Fruit fly (Drosophila melanogaster) whole organism, adult: Measurements from ENCODE around the gene crim.
A peak's percentile ranks its signal among the peaks of the same experiment; 100 is the strongest.

Experiments
- CG11617 ChIP-seq: fragments of 200-800 bp; sonication (Bioruptor generic); optimal IDR thresholded peaks from 2 replicates; lab custom pipeline; 2017; ENCODE audit warnings: mild to moderate bottlenecking, missing biosample characterization, missing genetic modification reagents, missing genetic modification characterization
- CG12768 ChIP-seq: fragments of 200-800 bp; sonication (Bioruptor generic); optimal IDR thresholded peaks from 2 replicates; lab custom pipeline; 2017; ENCODE audit warnings: missing biosample characterization, missing genetic modification characterization, mild to moderate bottlenecking, moderate library complexity, missing genetic modification reagents
- CG14711 ChIP-seq: fragments of 200-800 bp; sonication (Bioruptor generic); optimal IDR thresholded peaks from 2 replicates; lab custom pipeline; 2018; ENCODE audit warnings: missing biosample characterization, mild to moderate bottlenecking, missing genetic modification characterization, moderate library complexity
- CG1620 ChIP-seq: fragments of 200-800 bp; sonication (Bioruptor generic); optimal IDR thresholded peaks from 2 replicates; lab custom pipeline; 2016; ENCODE audit warnings: missing biosample characterization, missing genetic modification characterization
- CG33017 ChIP-seq: fragments of 200-800 bp; sonication (Bioruptor generic); optimal IDR thresholded peaks from 2 replicates; lab custom pipeline; 2018; ENCODE audit warnings: missing biosample characterization, mild to moderate bottlenecking, missing genetic modification characterization, moderate library complexity
- CG5204 ChIP-seq: fragments of 200-800 bp; sonication (Bioruptor generic); optimal IDR thresholded peaks from 2 replicates; lab custom pipeline; 2016; ENCODE audit warnings: missing biosample characterization, missing genetic modification characterization
- CG7045 ChIP-seq: fragments of 200-800 bp; sonication (Bioruptor generic); optimal IDR thresholded peaks from 2 replicates; lab custom pipeline; 2017; ENCODE audit warnings: missing biosample characterization, mild to moderate bottlenecking, missing genetic modification characterization
- CG7101 ChIP-seq: fragments of 200-800 bp; sonication (Bioruptor generic); optimal IDR thresholded peaks from 2 replicates; lab custom pipeline; 2018; ENCODE audit warnings: missing biosample characterization, mild to moderate bottlenecking, missing genetic modification characterization, moderate library complexity
- Clk ChIP-seq: fragments of 200-800 bp; sonication (Bioruptor generic); optimal IDR thresholded peaks from 2 replicates; lab custom pipeline; 2017; ENCODE audit warnings: missing biosample characterization, missing genetic modification characterization
- Crg-1 ChIP-seq: fragments of 200-800 bp; sonication (Bioruptor generic); optimal IDR thresholded peaks from 2 replicates; lab custom pipeline; 2016; ENCODE audit warnings: missing biosample characterization, missing genetic modification characterization
- Hr96 ChIP-seq: fragments of 200-800 bp; sonication (Bioruptor generic); optimal IDR thresholded peaks from 2 replicates; lab custom pipeline; 2016; ENCODE audit warnings: missing biosample characterization, missing genetic modification characterization
- Mnt ChIP-seq: fragments of 200-800 bp; sonication (Bioruptor generic); optimal IDR thresholded peaks from 2 replicates; lab custom pipeline; 2016; ENCODE audit warnings: missing biosample characterization, mild to moderate bottlenecking, missing genetic modification characterization
- bab1 ChIP-seq: fragments of 200-800 bp; sonication (Bioruptor generic); optimal IDR thresholded peaks from 3 replicates; lab custom pipeline; 2019; ENCODE audit warnings: missing biosample characterization, mild to moderate bottlenecking, missing genetic modification characterization, moderate library complexity
- cic ChIP-seq: fragments of 200-800 bp; sonication (Bioruptor generic); optimal IDR thresholded peaks from 2 replicates; lab custom pipeline; 2017; ENCODE audit warnings: missing biosample characterization, mild to moderate bottlenecking, missing genetic modification characterization, moderate library complexity
- cnc ChIP-seq, 2 experiments: fragments of >200 bp; optimal IDR thresholded peaks; 2 replicates each; lab custom pipeline; 2017
- kay ChIP-seq: fragments of 200-800 bp; sonication (Bioruptor generic); peaks from one replicate; lab custom pipeline; 2016; ENCODE audit warnings: missing biosample characterization, missing genetic modification characterization, borderline replicate concordance
- ovo ChIP-seq: fragments of 200-800 bp; sonication (Bioruptor generic); optimal IDR thresholded peaks from 2 replicates; lab custom pipeline; 2016; ENCODE audit warnings: missing biosample characterization, missing genetic modification characterization
- pad ChIP-seq: fragments of 200-800 bp; sonication (Bioruptor generic); optimal IDR thresholded peaks from 3 replicates; lab custom pipeline; 2017; ENCODE audit warnings: missing biosample characterization, missing genetic modification characterization, mild to moderate bottlenecking, moderate library complexity, missing genetic modification reagents
- tj ChIP-seq: fragments of 200-800 bp; sonication (Bioruptor generic); optimal IDR thresholded peaks from 3 replicates; lab custom pipeline; 2017; ENCODE audit warnings: missing biosample characterization, mild to moderate bottlenecking, missing genetic modification characterization, moderate library complexity
- toe ChIP-seq: fragments of 200-800 bp; sonication (Bioruptor generic); optimal IDR thresholded peaks from 2 replicates; lab custom pipeline; 2016; ENCODE audit warnings: missing biosample characterization, missing genetic modification characterization

crim gene

DNA sequence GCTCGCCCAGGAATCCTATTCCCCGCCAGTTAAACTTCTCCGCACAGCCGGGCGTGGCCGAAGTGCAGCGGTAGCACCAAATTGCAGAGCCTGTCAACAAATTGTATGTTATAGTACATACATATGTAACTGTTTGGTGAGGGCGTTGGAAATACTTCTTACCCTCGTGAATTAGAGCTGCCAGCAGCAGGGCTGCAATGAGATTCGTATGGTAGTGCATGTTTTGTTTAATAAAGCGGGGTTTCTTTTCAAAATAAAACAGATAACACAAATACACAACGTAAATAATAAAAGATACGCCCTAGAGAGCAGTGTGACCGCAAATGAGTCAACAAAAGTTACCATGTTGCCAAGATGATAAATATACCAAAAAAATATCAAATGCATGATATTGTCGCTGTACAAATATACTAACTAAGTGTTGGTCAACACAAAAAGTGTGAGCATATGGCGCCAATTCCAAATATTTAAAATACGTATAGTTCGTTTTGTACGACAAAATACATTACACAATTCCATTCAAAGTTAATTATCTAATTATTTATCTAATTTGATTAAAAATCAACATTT lies at the start of gene crim:
TSS of gene crim (minus strand) at position 328 of the 570 bp plus-strand sequence.
- TF ChIP-seq Hr96 (GFP tag; lab: Kevin White, UChicago) (no peak), CG5204 (GFP tag; lab: Kevin White, UChicago) (no peak), cic (GFP tag; lab: Kevin White, UChicago) (peak; percentile 52), pad (GFP tag; lab: Kevin White, UChicago) (peak; percentile 18), Crg-1 (peak; percentile 15), bab1 (GFP tag; lab: Kevin White, UChicago) (peak; percentile 60), CG14711 (tag; lab: Kevin White, UChicago) (no peak), Mnt (GFP tag; lab: Kevin White, UChicago) (peak; percentile 37), CG7101 (tag; lab: Kevin White, UChicago) (peak; percentile 18)

DNA sequence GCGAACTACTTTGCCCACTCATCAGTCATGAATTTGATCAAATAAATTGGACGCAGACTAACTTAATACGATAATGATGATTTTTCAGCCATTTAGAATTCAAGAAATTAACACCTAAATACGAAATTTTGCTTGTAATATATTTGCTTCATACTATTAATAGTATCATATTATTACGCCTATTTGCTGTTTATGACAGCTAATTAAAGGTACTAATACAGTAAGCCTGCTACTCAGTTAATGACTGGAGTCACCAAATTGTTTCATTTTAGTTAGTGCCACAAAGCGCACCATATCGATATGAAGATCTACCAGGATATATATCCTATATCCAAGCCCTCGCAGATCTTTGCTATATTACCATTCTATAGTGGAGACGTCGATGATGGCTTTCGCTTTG lies 39.8 kb upstream of the crim start, which contains the start of gene Gr68a:
TSS of gene Gr68a (plus strand) at position 301 of the 400 bp plus-strand sequence.
- no peak for TF ChIP-seq ovo
- no peak for TF ChIP-seq Crg-1
- TF ChIP-seq Mnt (GFP tag; lab: Kevin White, UChicago) = no peak
- no peak for TF ChIP-seq kay (GFP tag; lab: Kevin White, UChicago)
- no peak for TF ChIP-seq CG7045 (GFP tag; lab: Kevin White, UChicago)
- no peak for TF ChIP-seq Clk (GFP tag; lab: Kevin White, UChicago)
- no peak for TF ChIP-seq Hr96 (GFP tag; lab: Kevin White, UChicago)
- no peak for TF ChIP-seq cnc (optimal IDR thresholded peaks at IDR 0.05; lab: Kevin White, UChicago)
- TF ChIP-seq bab1 (GFP tag; lab: Kevin White, UChicago) = no peak
- TF ChIP-seq CG7101 (tag; lab: Kevin White, UChicago) = no peak
- no peak for TF ChIP-seq CG33017 (tag; lab: Kevin White, UChicago)
- TF ChIP-seq CG1620 (GFP tag; lab: Kevin White, UChicago) = no peak
- TF ChIP-seq toe = no peak
- no peak for TF ChIP-seq tj (GFP tag; lab: Kevin White, UChicago)
- TF ChIP-seq CG5204 (GFP tag; lab: Kevin White, UChicago) = no peak
- TF ChIP-seq CG14711 (tag; lab: Kevin White, UChicago) = no peak
- TF ChIP-seq CG12768 (GFP tag; lab: Kevin White, UChicago) = no peak
- no peak for TF ChIP-seq pad (GFP tag; lab: Kevin White, UChicago)

DNA sequence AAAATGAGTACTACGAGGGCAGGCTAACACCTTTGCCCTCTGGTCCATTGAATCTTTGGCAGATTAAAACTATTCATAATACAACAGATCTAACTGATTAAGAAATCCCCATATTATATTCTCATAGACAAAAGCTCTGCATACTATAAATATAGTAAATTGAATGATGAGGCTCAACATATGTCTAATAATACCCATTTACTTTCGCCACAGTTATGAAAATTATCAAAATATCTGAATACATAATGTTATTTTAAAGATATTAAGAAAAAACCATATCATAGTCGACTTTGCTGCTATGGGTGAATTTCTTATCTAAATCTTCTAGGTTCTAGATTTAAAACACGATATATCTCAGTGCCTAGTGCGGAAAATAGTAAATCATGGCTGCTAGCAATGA lies 20.7 kb upstream of the crim start, which contains the start of gene CG32087:
TSS of gene CG32087 (plus strand) at position 301 of the 400 bp plus-strand sequence.
- no peak for TF ChIP-seq CG7045 (GFP tag; lab: Kevin White, UChicago)
- no peak for TF ChIP-seq Clk (GFP tag; lab: Kevin White, UChicago)
- no peak for TF ChIP-seq CG12768 (GFP tag; lab: Kevin White, UChicago)
- no peak for TF ChIP-seq ovo
- TF ChIP-seq Crg-1 = no peak
- TF ChIP-seq tj (GFP tag; lab: Kevin White, UChicago) = no peak
- no peak for TF ChIP-seq bab1 (GFP tag; lab: Kevin White, UChicago)
- no peak for TF ChIP-seq kay (GFP tag; lab: Kevin White, UChicago)
- no peak for TF ChIP-seq CG5204 (GFP tag; lab: Kevin White, UChicago)
- TF ChIP-seq cic (GFP tag; lab: Kevin White, UChicago) = no peak
- TF ChIP-seq CG11617 (GFP tag; lab: Kevin White, UChicago) = no peak
- TF ChIP-seq cnc (optimal IDR thresholded peaks at IDR 0.05; lab: Kevin White, UChicago) = no peak
- TF ChIP-seq Mnt (GFP tag; lab: Kevin White, UChicago) = no peak
- TF ChIP-seq pad (GFP tag; lab: Kevin White, UChicago) = no peak
- TF ChIP-seq CG33017 (tag; lab: Kevin White, UChicago) = no peak
- TF ChIP-seq toe = no peak
- TF ChIP-seq Hr96 (GFP tag; lab: Kevin White, UChicago) = no peak
- TF ChIP-seq CG1620 (GFP tag; lab: Kevin White, UChicago) = no peak
- TF ChIP-seq CG7101 (tag; lab: Kevin White, UChicago) = no peak

DNA sequence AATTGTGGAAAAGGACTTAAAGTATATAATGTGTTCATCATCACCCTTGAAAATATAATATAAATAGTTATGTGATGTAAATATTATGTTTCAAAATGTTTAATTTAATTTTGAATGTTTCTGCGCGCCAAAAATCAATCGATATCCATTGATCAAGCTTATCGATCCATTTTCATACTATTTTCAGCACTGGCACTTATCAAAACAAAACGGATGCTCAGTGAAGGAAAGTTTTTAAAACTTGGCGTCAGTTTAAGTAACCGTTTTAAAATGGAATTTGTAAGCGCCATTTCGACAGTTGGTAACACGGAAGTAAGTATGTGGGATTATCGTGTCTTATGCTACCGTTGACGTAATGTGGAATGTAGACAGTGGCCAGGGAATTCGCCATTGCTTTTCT lies 17.0 kb upstream of the crim start, which contains the start of gene sunn:
TSS of gene sunn (plus strand) at position 202 of the 400 bp plus-strand sequence.
- TF ChIP-seq kay (GFP tag; lab: Kevin White, UChicago) (peak; percentile 86), CG11617 (GFP tag; lab: Kevin White, UChicago) (no peak)

dm6 chr3L:11721498-11721946 lies 10.3 kb upstream of the crim start:
- TF ChIP-seq CG7101 (tag; lab: Kevin White, UChicago) (peak; percentile 54), Hr96 (GFP tag; lab: Kevin White, UChicago) (peak; percentile 4), ovo (no peak), CG14711 (tag; lab: Kevin White, UChicago) (peak; percentile 48), cnc (optimal IDR thresholded peaks at IDR 0.05; lab: Kevin White, UChicago) (no peak), tj (GFP tag; lab: Kevin White, UChicago) (peak; percentile 77), CG5204 (GFP tag; lab: Kevin White, UChicago) (peak; percentile 4), CG33017 (tag; lab: Kevin White, UChicago) (peak; percentile 43), toe (no peak), cic (GFP tag; lab: Kevin White, UChicago) (no peak), CG7045 (GFP tag; lab: Kevin White, UChicago) (no peak), Clk (GFP tag; lab: Kevin White, UChicago) (no peak), bab1 (GFP tag; lab: Kevin White, UChicago) (no peak)

dm6 chr3L:11720780-11721179 lies 9.6 kb upstream of the crim start, which contains the start of gene Bmcp:
Gene Bmcp (plus strand): TSS chr3L:11720934.
- TF ChIP-seq CG1620 (GFP tag; lab: Kevin White, UChicago) (no peak), Clk (GFP tag; lab: Kevin White, UChicago) (no peak), CG33017 (tag; lab: Kevin White, UChicago) (no peak), bab1 (GFP tag; lab: Kevin White, UChicago) (peak; percentile 42), CG14711 (tag; lab: Kevin White, UChicago) (no peak), Hr96 (GFP tag; lab: Kevin White, UChicago) (no peak), cnc (optimal IDR thresholded peaks at IDR 0.05; lab: Kevin White, UChicago) (no peak)
